Fruit fly (Drosophila melanogaster): ENCODE data around the gene mus302.

mus302 gene

dm6 chr3L:16741660-16742059 is 37.9 kb downstream of the mus302 start:
- peak; percentile 46 for TF ChIP-seq dsx (GFP tag; optimal IDR thresholded peaks at IDR 0.05; ENCODE audit: poor library complexity, severe bottlenecking)
- TF ChIP-seq CG11762 (GFP tag; optimal IDR thresholded peaks at IDR 0.05; ENCODE audit: insufficient read depth): no peak

- TF ChIP-seq fd59A (GFP tag; optimal IDR thresholded peaks at IDR 0.05) (no peak), lz (GFP tag; optimal IDR thresholded peaks at IDR 0.05) (no peak), ss (GFP tag; optimal IDR thresholded peaks at IDR 0.05) (no peak), eg (GFP tag; IDR thresholded peaks at IDR 0.05) (no peak), Gug (GFP tag; IDR thresholded peaks at IDR 0.05) (no peak), fd85E (GFP tag; optimal IDR thresholded peaks at IDR 0.05) (no peak), esn (GFP tag; optimal IDR thresholded peaks at IDR 0.05) (no peak), net (GFP tag; optimal IDR thresholded peaks at IDR 0.05) (no peak), CG16779 (tag; optimal IDR thresholded peaks at IDR 0.05) (no peak), CG6854 (GFP tag; optimal IDR thresholded peaks at IDR 0.05) (no peak), CG8119 (GFP tag; IDR thresholded peaks at IDR 0.05) (no peak), CG7368 (GFP tag; optimal IDR thresholded peaks at IDR 0.05) (no peak)
Measured at dm6 chr3L:16733246-16733645, 46.3 kb downstream of the mus302 start, which contains the start of gene CG9701. TSS of gene CG9701 (plus strand) at chr3L:16733546.

dm6 chr3L:16730645-16731044 is 48.9 kb downstream of the mus302 start, which contains the start of gene Dbp73D:
TSS of gene Dbp73D (minus strand) at chr3L:16730818.
- TF ChIP-seq Eip75B (GFP tag; optimal IDR thresholded peaks at IDR 0.05): no peak
- TF ChIP-seq pdm3 (GFP tag; optimal IDR thresholded peaks at IDR 0.05): no peak
- TF ChIP-seq CG10631 (GFP tag; optimal IDR thresholded peaks at IDR 0.05): no peak
- no peak for TF ChIP-seq dac (GFP tag; optimal IDR thresholded peaks at IDR 0.05)
- no peak for TF ChIP-seq Sox15 (GFP tag; optimal IDR thresholded peaks at IDR 0.05)
- no peak for TF ChIP-seq Blimp-1 (GFP tag; optimal IDR thresholded peaks at IDR 0.05)
- no peak for TF ChIP-seq Sox102F (GFP tag; optimal IDR thresholded peaks at IDR 0.05)
- TF ChIP-seq Lpt (GFP tag; optimal IDR thresholded peaks at IDR 0.05): no peak
- TF ChIP-seq eg (GFP tag; IDR thresholded peaks at IDR 0.05): no peak
- no peak for TF ChIP-seq CG8319 (GFP tag; optimal IDR thresholded peaks at IDR 0.05)
- no peak for TF ChIP-seq ss (GFP tag; optimal IDR thresholded peaks at IDR 0.05)
- no peak for TF ChIP-seq fd59A (GFP tag; optimal IDR thresholded peaks at IDR 0.05)
- no peak for TF ChIP-seq Hr38 (GFP tag; optimal IDR thresholded peaks at IDR 0.05)

DNA sequence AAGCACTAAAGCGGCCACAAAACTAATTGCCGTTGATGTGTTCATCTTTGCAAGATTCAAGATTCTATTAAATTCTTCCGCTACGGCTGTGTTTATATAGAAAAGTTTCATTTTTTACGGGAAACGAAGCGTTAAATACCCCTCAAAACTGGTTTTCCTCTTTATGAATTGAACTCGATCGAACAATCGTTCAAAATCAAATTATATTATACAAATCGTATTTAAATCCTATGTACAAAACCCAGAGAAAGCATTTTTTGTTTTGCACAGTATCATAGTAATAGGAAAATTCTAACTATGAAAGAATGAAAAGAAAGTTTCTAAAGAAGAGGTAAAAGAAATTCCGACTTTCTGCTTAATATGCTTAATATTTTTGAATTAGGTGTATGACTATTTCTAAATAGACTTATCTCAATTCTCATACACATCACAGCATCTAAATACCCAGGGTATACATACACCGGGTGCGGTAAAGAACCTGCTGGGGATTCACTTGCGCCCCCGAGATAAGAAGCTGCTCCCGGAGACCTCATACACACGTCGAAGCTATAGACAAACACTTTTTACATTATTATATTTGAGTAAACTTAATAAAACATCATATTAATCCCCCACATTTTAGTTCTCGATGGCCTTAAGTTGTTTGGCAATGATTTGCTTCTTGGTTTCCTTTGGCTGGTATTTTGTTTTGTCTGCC is 51.4 kb downstream of the mus302 start, which contains the start of gene PGRP-SB1:
PGRP-SB1 (minus strand) TSS at position 51 of the 697 bp plus-strand sequence.
- peak; percentile 11 for TF ChIP-seq esn (GFP tag; optimal IDR thresholded peaks at IDR 0.05)
- TF ChIP-seq svp (GFP tag): peak; percentile 97
- TF ChIP-seq CG6808 (GFP tag; optimal IDR thresholded peaks at IDR 0.05): no peak
- no peak for TF ChIP-seq Ets96B (tag; optimal IDR thresholded peaks at IDR 0.05)

All from whole organism, prepupa.